Worm (Caenorhabditis elegans) whole organism, young adult: Measurements from ENCODE around the gene inx-9.

Experiments
- C06A6.2 ChIP-seq: fragments of 200-800 bp; sonication (Bioruptor generic); conservative IDR thresholded peaks from 2 replicates; pipeline ENCODE4 v1.3.6; 2022; ENCODE audit warnings: missing genetic modification characterization, missing compliant biosample characterization
- bed-1 ChIP-seq: fragments of 200-800 bp; sonication (Bioruptor generic); IDR thresholded peaks from 2 replicates; pipeline ENCODE4 v1.3.6; 2022; ENCODE audit warnings: missing genetic modification reagents, missing genetic modification characterization, missing compliant biosample characterization
- dpl-1 ChIP-seq: fragments of 150-350 bp; optimal IDR thresholded peaks from 2 replicates; lab custom pipeline; 2014; ENCODE audit warnings: missing biosample characterization, missing genetic modification reagents, missing genetic modification characterization
- efl-1 ChIP-seq: fragments of 150-350 bp; optimal IDR thresholded peaks from 2 replicates; lab custom pipeline; 2014; ENCODE audit warnings: missing biosample characterization, missing genetic modification reagents, missing genetic modification characterization
- ekl-4 ChIP-seq: fragments of 200-800 bp; sonication (Bioruptor generic); IDR thresholded peaks from 2 replicates; pipeline ENCODE4 v1.3.6; 2022; ENCODE audit warnings: missing genetic modification reagents, missing genetic modification characterization, missing compliant biosample characterization
- him-1 ChIP-seq: sonication (generic microtip); optimal IDR thresholded peaks from 2 replicates; lab custom pipeline; 2016; ENCODE audit warnings: missing genotype, missing genetic modification reagents, missing genetic modification characterization, missing compliant biosample characterization
- nhr-90 ChIP-seq: sonication (generic microtip); optimal IDR thresholded peaks from 2 replicates; lab custom pipeline; 2016; ENCODE audit warnings: missing genotype, mild to moderate bottlenecking, missing genetic modification characterization, missing compliant biosample characterization
- somi-1 ChIP-seq: fragments of 200-800 bp; sonication (Bioruptor generic); optimal IDR thresholded peaks from 2 replicates; lab custom pipeline; 2018; ENCODE audit warnings: mild to moderate bottlenecking, missing genetic modification characterization, missing compliant biosample characterization
- unc-62 ChIP-seq: fragments of 150-350 bp; optimal IDR thresholded peaks from 2 replicates; lab custom pipeline; 2014; ENCODE audit warnings: missing biosample characterization, missing genetic modification reagents, missing genetic modification characterization

ce11 chrIV:11718653-11719052, 42.5 kb downstream of the inx-9 start:
- TF ChIP-seq ekl-4 = no peak
- no peak for TF ChIP-seq C06A6.2
- TF ChIP-seq unc-62 (GFP tag; lab: Kevin White, UChicago) = no peak
- no peak for TF ChIP-seq bed-1
- no peak for TF ChIP-seq nhr-90 (tag; lab: Kevin White, UChicago)
- no peak for TF ChIP-seq efl-1 (GFP tag; lab: Kevin White, UChicago)
- TF ChIP-seq dpl-1 (GFP tag; lab: Kevin White, UChicago) = no peak
- TF ChIP-seq him-1 = no peak
- TF ChIP-seq somi-1 = peak; percentile 37
